Worm (Caenorhabditis elegans) whole organism, early embryonic: ENCODE results near the gene T13F2.6.

Source experiments
- B0310.2 ChIP-seq: sonication (generic microtip); optimal IDR thresholded peaks from 2 replicates; lab custom pipeline; 2016; ENCODE audit warnings: mild to moderate bottlenecking, missing genetic modification characterization, missing compliant biosample characterization
- F13C5.2 ChIP-seq: sonication (generic microtip); optimal IDR thresholded peaks from 2 replicates; lab custom pipeline; 2017; ENCODE audit warnings: mild to moderate bottlenecking, missing genetic modification characterization, inconsistent platforms, missing compliant biosample characterization
- aly-1 ChIP-seq: sonication (generic microtip); optimal IDR thresholded peaks from 2 replicates; lab custom pipeline; 2016; ENCODE audit warnings: missing genetic modification characterization, missing compliant biosample characterization
- ama-1 ChIP-seq: fragments of 150-350 bp; optimal IDR thresholded peaks from 2 replicates; lab custom pipeline; 2014
- ceh-13 ChIP-seq: fragments of 200-800 bp; sonication (Bioruptor generic); optimal IDR thresholded peaks from 2 replicates; lab custom pipeline; 2018; ENCODE audit warnings: mild to moderate bottlenecking, missing genetic modification characterization, missing compliant biosample characterization
- ceh-36 ChIP-seq: sonication (generic microtip); optimal IDR thresholded peaks from 2 replicates; lab custom pipeline; 2016; ENCODE audit warnings: missing genetic modification characterization, inconsistent platforms, missing compliant biosample characterization
- ets-7 ChIP-seq: sonication (generic microtip); optimal IDR thresholded peaks from 2 replicates; lab custom pipeline; 2016; ENCODE audit warnings: missing genotype, missing genetic modification characterization, missing compliant biosample characterization
- flt-1 ChIP-seq: fragments of 200-800 bp; sonication (Bioruptor generic); IDR thresholded peaks from 2 replicates; pipeline ENCODE4 v1.3.6; 2022; ENCODE audit warnings: missing genetic modification characterization, missing compliant biosample characterization
- hmbx-1 ChIP-seq: sonication (generic microtip); optimal IDR thresholded peaks from 2 replicates; lab custom pipeline; 2016; ENCODE audit warnings: mild to moderate bottlenecking, missing genetic modification characterization, missing compliant biosample characterization
- hmg-4 ChIP-seq: fragments of 200-800 bp; sonication (Bioruptor generic); optimal IDR thresholded peaks from 2 replicates; lab custom pipeline; 2018; ENCODE audit warnings: mild to moderate bottlenecking, missing genetic modification characterization, missing compliant biosample characterization
- hnd-1 ChIP-seq: sonication (generic microtip); optimal IDR thresholded peaks from 2 replicates; lab custom pipeline; 2016; ENCODE audit warnings: missing genetic modification characterization, missing compliant biosample characterization
- pes-1 ChIP-seq: fragments of 200-800 bp; sonication (Bioruptor generic); IDR thresholded peaks from 2 replicates; pipeline ENCODE4 v1.3.6; 2022; ENCODE audit warnings: missing genetic modification reagents, missing genetic modification characterization, missing compliant biosample characterization
- scrt-1 ChIP-seq: fragments of 200-800 bp; sonication (Bioruptor generic); IDR thresholded peaks from 2 replicates; pipeline ENCODE4 v1.3.6; 2022; ENCODE audit warnings: missing genetic modification characterization, missing compliant biosample characterization
- sea-1 ChIP-seq: fragments of 200-800 bp; sonication (Bioruptor generic); conservative IDR thresholded peaks from 2 replicates; pipeline ENCODE4 v1.3.6; 2022; ENCODE audit warnings: missing genetic modification characterization, missing compliant biosample characterization
- tbx-11 ChIP-seq: fragments of 200-800 bp; sonication (Bioruptor generic); IDR thresholded peaks from 2 replicates; pipeline ENCODE4 v1.3.6; 2022; ENCODE audit warnings: missing genetic modification characterization, missing compliant biosample characterization
- tbx-37 ChIP-seq: fragments of 200-800 bp; sonication (Bioruptor generic); conservative IDR thresholded peaks from 2 replicates; pipeline ENCODE4 v1.3.6; 2022; ENCODE audit warnings: missing genetic modification reagents, missing genetic modification characterization, missing compliant biosample characterization
- tra-4 ChIP-seq: sonication (generic microtip); optimal IDR thresholded peaks from 2 replicates; lab custom pipeline; 2017; ENCODE audit warnings: missing genetic modification characterization, missing compliant biosample characterization

T13F2.6 gene

ce11 chrIV:9803544-9803943, 25.4 kb downstream of the T13F2.6 start:
- TF ChIP-seq tra-4 (tag; lab: Kevin White, UChicago) (no peak), hnd-1 (tag; lab: Kevin White, UChicago) (no peak), aly-1 (tag; lab: Kevin White, UChicago) (no peak), tbx-37 (GFP tag; lab: Robert Waterston, UW) (no peak), ama-1 (lab: Kevin White, UChicago) (no peak), tbx-11 (GFP tag; lab: Robert Waterston, UW) (no peak), ceh-36 (tag; lab: Kevin White, UChicago) (no peak), hmg-4 (GFP tag; lab: Kevin White, UChicago) (no peak), scrt-1 (GFP tag; lab: Robert Waterston, UW) (no peak), F13C5.2 (tag; lab: Kevin White, UChicago) (no peak), flt-1 (GFP tag; lab: Robert Waterston, UW) (no peak), hmbx-1 (tag; lab: Kevin White, UChicago) (no peak), ets-7 (no peak), sea-1 (GFP tag; lab: Robert Waterston, UW) (no peak), pes-1 (no peak), B0310.2 (tag; lab: Kevin White, UChicago) (no peak), ceh-13 (GFP tag; lab: Kevin White, UChicago) (no peak)

- TF ChIP-seq pes-1 (no peak), tbx-37 (GFP tag; lab: Robert Waterston, UW) (no peak), aly-1 (tag; lab: Kevin White, UChicago) (no peak), hnd-1 (tag; lab: Kevin White, UChicago) (no peak), scrt-1 (GFP tag; lab: Robert Waterston, UW) (no peak), B0310.2 (tag; lab: Kevin White, UChicago) (no peak), tra-4 (tag; lab: Kevin White, UChicago) (no peak), ets-7 (no peak), hmg-4 (GFP tag; lab: Kevin White, UChicago) (no peak), sea-1 (GFP tag; lab: Robert Waterston, UW) (no peak), hmbx-1 (tag; lab: Kevin White, UChicago) (no peak), flt-1 (GFP tag; lab: Robert Waterston, UW) (no peak), ama-1 (lab: Kevin White, UChicago) (no peak), tbx-11 (GFP tag; lab: Robert Waterston, UW) (no peak)
Observed at ce11 chrIV:9810633-9811032, 32.5 kb downstream of the T13F2.6 start, which contains the start of gene dct-15. dct-15 (minus strand) TSS chrIV:9810733.

ce11 chrIV:9811487-9811886, 33.4 kb downstream of the T13F2.6 start:
- no peak for TF ChIP-seq hmbx-1 (tag; lab: Kevin White, UChicago)
- TF ChIP-seq B0310.2 (tag; lab: Kevin White, UChicago): no peak
- no peak for TF ChIP-seq ama-1 (lab: Kevin White, UChicago)
- TF ChIP-seq aly-1 (tag; lab: Kevin White, UChicago): no peak
- no peak for TF ChIP-seq ceh-36 (tag; lab: Kevin White, UChicago)
- no peak for TF ChIP-seq sea-1 (GFP tag; lab: Robert Waterston, UW)

- no peak for TF ChIP-seq ceh-13 (GFP tag; lab: Kevin White, UChicago)
- TF ChIP-seq F13C5.2 (tag; lab: Kevin White, UChicago): no peak
- no peak for TF ChIP-seq pes-1
- no peak for TF ChIP-seq tbx-37 (GFP tag; lab: Robert Waterston, UW)
- no peak for TF ChIP-seq tra-4 (tag; lab: Kevin White, UChicago)
- TF ChIP-seq ceh-36 (tag; lab: Kevin White, UChicago): no peak
- TF ChIP-seq hmg-4 (GFP tag; lab: Kevin White, UChicago): no peak
Observed at ce11 chrIV:9815432-9815831, 37.3 kb downstream of the T13F2.6 start, which contains the start of gene egl-20. egl-20 (minus strand) TSS chrIV:9815532.

ce11 chrIV:9821621-9822020, 43.5 kb downstream of the T13F2.6 start, which contains the start of gene col-123:
col-123 (plus strand) TSS chrIV:9821921.
- no peak for TF ChIP-seq ceh-13 (GFP tag; lab: Kevin White, UChicago)
- no peak for TF ChIP-seq ceh-36 (tag; lab: Kevin White, UChicago)
- TF ChIP-seq flt-1 (GFP tag; lab: Robert Waterston, UW): no peak
- TF ChIP-seq F13C5.2 (tag; lab: Kevin White, UChicago): no peak
- TF ChIP-seq ama-1 (lab: Kevin White, UChicago): no peak
- no peak for TF ChIP-seq hmg-4 (GFP tag; lab: Kevin White, UChicago)
- TF ChIP-seq tbx-11 (GFP tag; lab: Robert Waterston, UW): no peak

ce11 chrIV:9822585-9822984, 44.5 kb downstream of the T13F2.6 start:
- TF ChIP-seq flt-1 (GFP tag; lab: Robert Waterston, UW) (no peak), F13C5.2 (tag; lab: Kevin White, UChicago) (no peak), ama-1 (lab: Kevin White, UChicago) (no peak), aly-1 (tag; lab: Kevin White, UChicago) (no peak), ceh-36 (tag; lab: Kevin White, UChicago) (no peak), ceh-13 (GFP tag; lab: Kevin White, UChicago) (no peak), scrt-1 (GFP tag; lab: Robert Waterston, UW) (no peak), hmbx-1 (tag; lab: Kevin White, UChicago) (no peak), tbx-37 (GFP tag; lab: Robert Waterston, UW) (no peak), hnd-1 (tag; lab: Kevin White, UChicago) (no peak), ets-7 (no peak), B0310.2 (tag; lab: Kevin White, UChicago) (no peak), sea-1 (GFP tag; lab: Robert Waterston, UW) (no peak), tbx-11 (GFP tag; lab: Robert Waterston, UW) (no peak), pes-1 (no peak), hmg-4 (GFP tag; lab: Kevin White, UChicago) (no peak), tra-4 (tag; lab: Kevin White, UChicago) (no peak)

- TF ChIP-seq hmbx-1 (tag; lab: Kevin White, UChicago) (no peak), tra-4 (tag; lab: Kevin White, UChicago) (no peak), hmg-4 (GFP tag; lab: Kevin White, UChicago) (no peak), flt-1 (GFP tag; lab: Robert Waterston, UW) (no peak), aly-1 (tag; lab: Kevin White, UChicago) (no peak), B0310.2 (tag; lab: Kevin White, UChicago) (no peak), hnd-1 (tag; lab: Kevin White, UChicago) (no peak), ceh-36 (tag; lab: Kevin White, UChicago) (no peak), ets-7 (no peak), ama-1 (lab: Kevin White, UChicago) (no peak)
Observed at ce11 chrIV:9824480-9824879, 46.4 kb downstream of the T13F2.6 start, which contains the start of gene catp-6. catp-6 (minus strand) TSS chrIV:9824580.
